Worm (Caenorhabditis elegans) whole organism, L2 larva: Measurements from ENCODE around the gene nlp-5.

Source experiments
- C34F6.9 ChIP-seq: fragments of 150-350 bp; optimal IDR thresholded peaks from 2 replicates; lab custom pipeline; 2014; ENCODE audit warnings: missing biosample characterization, missing genetic modification characterization
- Y55F3AM.14 ChIP-seq: fragments of 200-800 bp; sonication (Bioruptor generic); optimal IDR thresholded peaks from 2 replicates; lab custom pipeline; 2018; ENCODE audit warnings: mild to moderate bottlenecking, missing genetic modification characterization, missing compliant biosample characterization
- ZK546.5 ChIP-seq: sonication (generic microtip); optimal IDR thresholded peaks from 2 replicates; lab custom pipeline; 2017; ENCODE audit warnings: missing biosample characterization, missing genetic modification characterization
- alr-1 ChIP-seq: fragments of 150-350 bp; optimal IDR thresholded peaks from 2 replicates; lab custom pipeline; 2014; ENCODE audit warnings: missing biosample characterization, missing genetic modification characterization
- aly-2 ChIP-seq: fragments of 150-350 bp; optimal IDR thresholded peaks from 2 replicates; lab custom pipeline; 2014; ENCODE audit warnings: missing biosample characterization, missing genetic modification characterization
- blmp-1 ChIP-seq: sonication (generic microtip); optimal IDR thresholded peaks from 2 replicates; lab custom pipeline; 2017; ENCODE audit warnings: missing genetic modification characterization, mild to moderate bottlenecking, missing compliant biosample characterization, antibody characterized with exemption, moderate library complexity; ENCODE audit not compliant: insufficient read depth
- ceh-16 ChIP-seq: fragments of 150-350 bp; optimal IDR thresholded peaks from 2 replicates; lab custom pipeline; 2014; ENCODE audit warnings: missing biosample characterization, missing genetic modification characterization
- crh-2 ChIP-seq: sonication (generic microtip); optimal IDR thresholded peaks from 2 replicates; lab custom pipeline; 2017; ENCODE audit warnings: missing biosample characterization, missing genetic modification characterization
- dmd-4 ChIP-seq: sonication (generic microtip); optimal IDR thresholded peaks from 2 replicates; lab custom pipeline; 2017; ENCODE audit warnings: missing biosample characterization, missing genetic modification characterization
- egl-27 ChIP-seq: sonication (generic microtip); optimal IDR thresholded peaks from 3 replicates; lab custom pipeline; 2017; ENCODE audit warnings: missing biosample characterization, missing genetic modification reagents, missing genetic modification characterization
- elt-1 ChIP-seq: fragments of 150-350 bp; optimal IDR thresholded peaks from 2 replicates; lab custom pipeline; 2014; ENCODE audit warnings: missing biosample characterization, missing genetic modification characterization
- fos-1 ChIP-seq: fragments of 150-350 bp; optimal IDR thresholded peaks from 2 replicates; lab custom pipeline; 2014; ENCODE audit warnings: missing biosample characterization, missing genetic modification characterization
- gmeb-1 ChIP-seq: fragments of 150-350 bp; optimal IDR thresholded peaks from 2 replicates; lab custom pipeline; 2014; ENCODE audit warnings: missing biosample characterization, missing genetic modification characterization
- lin-13 ChIP-seq: fragments of 150-350 bp; optimal IDR thresholded peaks from 2 replicates; lab custom pipeline; 2014; ENCODE audit warnings: missing biosample characterization, missing genetic modification reagents, missing genetic modification characterization
- lin-39 ChIP-seq: fragments of 150-350 bp; optimal IDR thresholded peaks from 2 replicates; lab custom pipeline; 2014; ENCODE audit warnings: missing biosample characterization, missing genetic modification reagents, missing genetic modification characterization
- lsy-2 ChIP-seq, 2 experiments: fragments of 150-350 bp in 1 of 2; sonication (generic microtip) in 1 of 2; optimal IDR thresholded peaks; 2 replicates each; lab custom pipeline; 2014 to 2017; ENCODE audit warnings: missing biosample characterization in 2 of 2, missing genetic modification characterization in 2 of 2
- mab-5 ChIP-seq: fragments of 150-350 bp; optimal IDR thresholded peaks from 2 replicates; lab custom pipeline; 2014; ENCODE audit warnings: missing biosample characterization, missing genetic modification characterization
- mdl-1 ChIP-seq, 2 experiments: fragments of 150-350 bp in 1 of 2; sonication (generic microtip) in 1 of 2; optimal IDR thresholded peaks; 2 replicates each; lab custom pipeline; 2017; ENCODE audit warnings: missing biosample characterization in 2 of 2, missing genetic modification characterization in 2 of 2
- nhr-11 ChIP-seq: fragments of 150-350 bp; optimal IDR thresholded peaks from 2 replicates; lab custom pipeline; 2014; ENCODE audit warnings: missing biosample characterization, missing genetic modification characterization
- nhr-12 ChIP-seq: fragments of 150-350 bp; optimal IDR thresholded peaks from 2 replicates; lab custom pipeline; 2014; ENCODE audit warnings: missing biosample characterization, missing genetic modification characterization
- nhr-129 ChIP-seq: fragments of 150-350 bp; optimal IDR thresholded peaks from 2 replicates; lab custom pipeline; 2014; ENCODE audit warnings: missing biosample characterization, missing genetic modification characterization
- nhr-21 ChIP-seq: fragments of 150-350 bp; optimal IDR thresholded peaks from 2 replicates; lab custom pipeline; 2014; ENCODE audit warnings: missing biosample characterization, missing genetic modification characterization
- nhr-23 ChIP-seq: fragments of 150-350 bp; optimal IDR thresholded peaks from 2 replicates; lab custom pipeline; 2014; ENCODE audit warnings: missing biosample characterization, missing genetic modification reagents, missing genetic modification characterization
- nhr-77 ChIP-seq: fragments of 150-350 bp; optimal IDR thresholded peaks from 2 replicates; lab custom pipeline; 2014; ENCODE audit warnings: missing biosample characterization, missing genetic modification characterization
- peb-1 ChIP-seq: fragments of 150-350 bp; optimal IDR thresholded peaks from 2 replicates; lab custom pipeline; 2014; ENCODE audit warnings: missing biosample characterization, missing genetic modification characterization
- sem-4 ChIP-seq: fragments of 150-350 bp; optimal IDR thresholded peaks from 2 replicates; lab custom pipeline; 2014; ENCODE audit warnings: missing biosample characterization, missing genetic modification reagents, missing genetic modification characterization
- skn-1 ChIP-seq: sonication (generic microtip); optimal IDR thresholded peaks from 2 replicates; lab custom pipeline; 2017; ENCODE audit warnings: missing biosample characterization, missing genetic modification characterization
- sma-3 ChIP-seq: sonication (generic microtip); optimal IDR thresholded peaks from 2 replicates; lab custom pipeline; 2016; ENCODE audit warnings: missing genetic modification reagents, missing genetic modification characterization, missing compliant biosample characterization
- sma-9 ChIP-seq, 2 experiments: fragments of 150-350 bp in 1 of 2; sonication (generic microtip) in 1 of 2; optimal IDR thresholded peaks; 2 replicates each; lab custom pipeline; 2014 to 2016; ENCODE audit warnings: missing genetic modification characterization in 2 of 2, mild to moderate bottlenecking in 1 of 2, missing biosample characterization in 1 of 2, missing compliant biosample characterization in 1 of 2, missing genetic modification reagents in 1 of 2, moderate library complexity in 1 of 2
- snpc-4 ChIP-seq: fragments of 150-350 bp; optimal IDR thresholded peaks from 2 replicates; lab custom pipeline; 2014; ENCODE audit warnings: missing biosample characterization, missing genetic modification characterization
- unc-39 ChIP-seq: fragments of 150-350 bp; optimal IDR thresholded peaks from 2 replicates; lab custom pipeline; 2014; ENCODE audit warnings: missing biosample characterization, missing genetic modification characterization
- unc-55 ChIP-seq: fragments of 150-350 bp; sonication (generic microtip); optimal IDR thresholded peaks from 3 replicates; lab custom pipeline; 2014; ENCODE audit warnings: missing biosample characterization, missing genetic modification reagents, missing genetic modification characterization
- unc-62 ChIP-seq: fragments of 150-350 bp; optimal IDR thresholded peaks from 2 replicates; lab custom pipeline; 2014; ENCODE audit warnings: missing biosample characterization, missing genetic modification reagents, missing genetic modification characterization
- ztf-1 ChIP-seq: fragments of 200-800 bp; sonication (Bioruptor generic); conservative IDR thresholded peaks from 2 replicates; pipeline ENCODE4 v1.3.6; 2022; ENCODE audit warnings: missing genetic modification characterization, missing compliant biosample characterization

Gene nlp-5

DNA sequence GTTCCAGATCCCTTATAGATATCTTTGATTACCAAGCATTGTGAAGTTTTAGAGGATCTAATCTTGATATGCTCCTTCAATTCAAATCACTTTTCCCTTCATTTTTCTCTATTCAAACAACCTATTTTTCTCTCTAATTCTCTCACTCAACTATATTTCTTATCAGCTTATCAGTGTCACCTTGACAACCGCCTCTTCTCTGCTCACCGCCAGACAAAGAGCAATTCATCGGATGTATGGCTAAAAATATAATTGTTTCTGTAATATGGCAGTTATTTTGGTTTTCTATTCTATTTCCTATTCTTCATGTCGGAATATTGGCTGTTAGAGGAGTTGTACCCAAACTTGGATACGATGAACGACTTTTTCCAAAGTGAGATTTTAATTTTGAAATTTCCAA, 11.5 kb downstream of the nlp-5 start:
- TF ChIP-seq gmeb-1 (tag; lab: Kevin White, UChicago) (no peak), ZK546.5 (no peak), unc-62 (GFP tag; lab: Kevin White, UChicago) (no peak), egl-27 (no peak), lin-39 (tag; lab: Kevin White, UChicago) (no peak), fos-1 (tag; lab: Kevin White, UChicago) (peak; percentile 20), lsy-2 (tag; optimal IDR thresholded peaks at IDR 0.05; lab: Kevin White, UChicago) (no peak), mdl-1 (tag; optimal IDR thresholded peaks at IDR 0.05; lab: Kevin White, UChicago) (no peak)

- TF ChIP-seq dmd-4 (tag; lab: Kevin White, UChicago) (no peak), aly-2 (tag; lab: Kevin White, UChicago) (no peak), C34F6.9 (tag; lab: Kevin White, UChicago) (no peak), gmeb-1 (tag; lab: Kevin White, UChicago) (no peak), nhr-21 (tag; lab: Kevin White, UChicago) (no peak), nhr-129 (tag; lab: Kevin White, UChicago) (no peak), mdl-1 (tag; optimal IDR thresholded peaks at IDR 0.05; lab: Kevin White, UChicago) (no peak), nhr-23 (no peak), nhr-77 (tag; lab: Kevin White, UChicago) (no peak), sem-4 (no peak), ceh-16 (tag; lab: Kevin White, UChicago) (no peak), elt-1 (tag; lab: Kevin White, UChicago) (no peak), egl-27 (no peak), peb-1 (tag; lab: Kevin White, UChicago) (no peak), Y55F3AM.14 (no peak)
Observed at ce11 chrII:8253160-8253793, 15.0 kb downstream of the nlp-5 start, which contains the start of gene F35C11.5. Gene F35C11.5 (plus strand): TSS chrII:8253743.

DNA sequence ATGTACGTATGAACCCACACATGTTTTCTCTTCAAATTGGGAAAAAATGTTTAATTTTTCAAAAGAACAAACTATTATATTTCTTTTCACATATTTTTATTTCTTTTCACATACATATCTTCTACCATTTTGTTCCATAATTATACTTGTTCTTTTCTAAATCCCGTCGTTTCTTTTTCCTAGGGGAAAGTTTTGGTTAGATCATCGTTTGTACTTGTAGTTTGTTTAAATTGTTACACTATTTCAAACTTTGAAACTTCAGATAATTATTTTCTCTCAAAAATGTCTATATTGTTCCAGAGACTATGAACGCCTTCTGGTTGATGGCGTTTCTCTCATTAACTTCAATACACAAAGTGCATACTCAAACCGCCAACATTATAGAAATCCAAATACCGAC, 17.8 kb downstream of the nlp-5 start, which contains the start of gene F35C11.7:
Gene F35C11.7 (plus strand): TSS at position 301 of the 400 bp plus-strand sequence.
- TF ChIP-seq blmp-1 (tag; lab: Kevin White, UChicago) = no peak
- no peak for TF ChIP-seq mab-5 (tag; lab: Kevin White, UChicago)
- no peak for TF ChIP-seq C34F6.9 (tag; lab: Kevin White, UChicago)
- TF ChIP-seq lin-13 (GFP tag; lab: Kevin White, UChicago) = no peak
- no peak for TF ChIP-seq alr-1
- no peak for TF ChIP-seq nhr-11
- TF ChIP-seq sma-9 (GFP tag; optimal IDR thresholded peaks at IDR 0.05; lab: Kevin White, UChicago) = no peak
- no peak for TF ChIP-seq sma-9 (tag; optimal IDR thresholded peaks at IDR 0.05; lab: Kevin White, UChicago)
- TF ChIP-seq skn-1 (tag; lab: Kevin White, UChicago) = no peak
- TF ChIP-seq unc-55 = no peak
- no peak for TF ChIP-seq unc-39 (tag; lab: Kevin White, UChicago)
- TF ChIP-seq gmeb-1 (tag; lab: Kevin White, UChicago) = no peak

DNA sequence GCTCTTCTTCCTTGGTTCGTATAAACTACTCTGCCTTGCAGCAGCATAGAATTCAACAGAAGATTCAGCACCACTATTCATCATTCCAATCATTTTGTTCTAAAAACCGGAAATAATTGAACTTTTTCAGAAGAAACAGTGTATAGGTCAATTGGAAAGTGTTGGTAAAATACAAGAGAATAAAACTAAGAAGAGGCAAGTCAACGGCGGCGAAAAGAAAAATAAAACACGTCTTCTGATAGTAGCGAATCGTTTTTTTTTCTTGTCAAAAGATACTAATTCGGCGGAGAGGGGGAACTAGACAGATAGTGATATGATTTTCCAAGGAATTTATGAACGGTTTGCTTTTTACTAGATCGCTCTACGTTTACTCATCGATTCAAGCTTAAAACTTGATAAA, 20.8 kb downstream of the nlp-5 start, which contains the start of gene F35C11.6:
Gene F35C11.6 (minus strand): TSS at position 101 of the 400 bp plus-strand sequence.
- TF ChIP-seq ZK546.5 (no peak), nhr-12 (tag; lab: Kevin White, UChicago) (no peak), Y55F3AM.14 (no peak), lin-13 (GFP tag; lab: Kevin White, UChicago) (no peak), ztf-1 (GFP tag; lab: Robert Waterston, UW) (no peak), snpc-4 (tag; lab: Kevin White, UChicago) (no peak), peb-1 (tag; lab: Kevin White, UChicago) (no peak), blmp-1 (tag; lab: Kevin White, UChicago) (no peak)

DNA sequence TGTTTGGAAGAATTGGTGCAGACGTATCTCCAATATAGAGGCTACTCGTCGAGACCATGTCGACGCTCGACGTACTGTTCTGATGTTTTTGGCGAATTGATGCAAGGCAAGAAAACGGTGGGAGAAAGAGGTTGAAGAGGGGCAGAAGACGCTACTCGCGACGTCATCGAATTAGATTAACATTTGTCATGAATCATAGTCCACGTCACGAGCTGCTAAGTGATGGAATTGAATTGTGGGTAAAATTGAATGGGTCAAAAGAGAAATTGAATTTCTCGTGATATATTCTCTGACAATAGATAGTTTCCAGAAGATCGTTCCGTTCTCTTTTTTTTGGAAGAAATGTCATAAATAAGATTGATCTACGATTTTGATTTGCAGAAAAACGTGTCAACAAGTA, 21.4 kb downstream of the nlp-5 start:
- TF ChIP-seq sma-9 (GFP tag; optimal IDR thresholded peaks at IDR 0.05; lab: Kevin White, UChicago) (peak; percentile 66), sma-9 (tag; optimal IDR thresholded peaks at IDR 0.05; lab: Kevin White, UChicago) (no peak), blmp-1 (tag; lab: Kevin White, UChicago) (no peak), nhr-129 (tag; lab: Kevin White, UChicago) (peak; percentile 12), sma-3 (peak; percentile 88), crh-2 (tag; lab: Kevin White, UChicago) (peak; percentile 23)
